Worm (Caenorhabditis elegans) whole organism, L1 larva: Measurements from ENCODE around the gene Y73B6BL.288.
"Not testable (repeated sequence)": the region's sequence is repeated elsewhere in the genome, so short reads cannot be mapped to it uniquely, and the experiment has no call there.

Experiments used
- C04F5.9 ChIP-seq: sonication (generic microtip); optimal IDR thresholded peaks from 2 replicates; lab custom pipeline; 2016; ENCODE audit warnings: missing genetic modification characterization, missing compliant biosample characterization
- aly-2 ChIP-seq: fragments of 150-350 bp; optimal IDR thresholded peaks from 2 replicates; lab custom pipeline; 2014; ENCODE audit warnings: missing biosample characterization, missing genetic modification characterization
- ama-1 ChIP-seq: fragments of 150-350 bp; optimal IDR thresholded peaks from 2 replicates; lab custom pipeline; 2014
- ceh-88 ChIP-seq: fragments of 200-800 bp; sonication (Bioruptor generic); IDR thresholded peaks from 2 replicates; pipeline ENCODE4 v1.3.6; 2022; ENCODE audit warnings: missing genetic modification characterization, missing compliant biosample characterization
- ces-1 ChIP-seq: fragments of 150-350 bp; optimal IDR thresholded peaks from 2 replicates; lab custom pipeline; 2014; ENCODE audit warnings: missing biosample characterization, missing genetic modification reagents, missing genetic modification characterization
- dsc-1 ChIP-seq: sonication (generic microtip); optimal IDR thresholded peaks from 2 replicates; lab custom pipeline; 2016; ENCODE audit warnings: mild to moderate bottlenecking, missing genetic modification characterization, missing compliant biosample characterization
- efl-1 ChIP-seq, 4 experiments: fragments of 150-350 bp; optimal IDR thresholded peaks in 3 of 4; peaks in 1 of 4; 1 replicate in 1 of 4; 2 replicates in 3 of 4; lab custom pipeline; 2014; ENCODE audit warnings: missing biosample characterization in 2 of 4, missing genetic modification characterization in 2 of 4, missing genetic modification reagents in 2 of 4
- egl-27 ChIP-seq, 2 experiments: fragments of 150-350 bp in 1 of 2; sonication (generic microtip); optimal IDR thresholded peaks; 3 replicates each; lab custom pipeline; 2017 to 2018; ENCODE audit warnings: missing biosample characterization in 2 of 2, missing genetic modification characterization in 2 of 2, missing genetic modification reagents in 2 of 2
- elt-3 ChIP-seq, 6 experiments: fragments of 150-350 bp in 1 of 6; sonication (generic microtip); optimal IDR thresholded peaks; 2 replicates each; lab custom pipeline; 2017 to 2018; ENCODE audit warnings: missing biosample characterization in 6 of 6, missing genetic modification characterization in 6 of 6, inconsistent platforms in 1 of 6
- fkh-4 ChIP-seq: sonication (generic microtip); optimal IDR thresholded peaks from 2 replicates; lab custom pipeline; 2016; ENCODE audit warnings: missing compliant biosample characterization, missing genetic modification characterization, borderline replicate concordance
- fos-1 ChIP-seq: fragments of 150-350 bp; optimal IDR thresholded peaks from 2 replicates; lab custom pipeline; 2014; ENCODE audit warnings: missing biosample characterization, missing genetic modification characterization
- hpl-2 ChIP-seq: fragments of 150-350 bp; optimal IDR thresholded peaks from 2 replicates; lab custom pipeline; 2014; ENCODE audit warnings: missing biosample characterization, missing genetic modification reagents, missing genetic modification characterization
- isw-1 ChIP-seq: fragments of 200-800 bp; sonication (Bioruptor generic); IDR thresholded peaks from 2 replicates; pipeline ENCODE4 v1.3.6; 2022; ENCODE audit warnings: missing genetic modification characterization, missing compliant biosample characterization
- jun-1 ChIP-seq: fragments of 150-350 bp; optimal IDR thresholded peaks from 2 replicates; lab custom pipeline; 2014; ENCODE audit warnings: missing biosample characterization, missing genetic modification reagents, missing genetic modification characterization
- lin-13 ChIP-seq: fragments of 150-350 bp; optimal IDR thresholded peaks from 2 replicates; lab custom pipeline; 2014; ENCODE audit warnings: missing biosample characterization, missing genetic modification reagents, missing genetic modification characterization
- lin-14 ChIP-seq: fragments of 200-800 bp; sonication (Bioruptor generic); optimal IDR thresholded peaks from 2 replicates; lab custom pipeline; 2018; ENCODE audit warnings: mild to moderate bottlenecking, missing genetic modification characterization, moderate library complexity, missing compliant biosample characterization
- lin-15B ChIP-seq: fragments of 150-350 bp; sonication (generic microtip); optimal IDR thresholded peaks from 3 replicates; lab custom pipeline; 2014; ENCODE audit warnings: missing biosample characterization, missing genetic modification characterization
- lin-35 ChIP-seq, 2 experiments: fragments of 150-350 bp; optimal IDR thresholded peaks; 2 replicates each; lab custom pipeline; 2014; ENCODE audit warnings: missing biosample characterization in 2 of 2, missing genetic modification characterization in 2 of 2, missing genetic modification reagents in 2 of 2
- lin-39 ChIP-seq: fragments of 150-350 bp; optimal IDR thresholded peaks from 2 replicates; lab custom pipeline; 2014; ENCODE audit warnings: missing biosample characterization, missing genetic modification reagents, missing genetic modification characterization
- lir-3 ChIP-seq: sonication (generic microtip); optimal IDR thresholded peaks from 2 replicates; lab custom pipeline; 2016; ENCODE audit warnings: mild to moderate bottlenecking, missing genetic modification characterization, moderate library complexity, missing compliant biosample characterization; ENCODE audit not compliant: poor library complexity
- mdl-1 ChIP-seq, 2 experiments: fragments of 150-350 bp; optimal IDR thresholded peaks; 2 replicates each; lab custom pipeline; 2014 to 2017; ENCODE audit warnings: missing biosample characterization in 2 of 2, missing genetic modification characterization in 2 of 2, inconsistent platforms in 1 of 2
- mep-1 ChIP-seq: fragments of 150-350 bp; optimal IDR thresholded peaks from 2 replicates; lab custom pipeline; 2014; ENCODE audit warnings: missing biosample characterization, missing genetic modification characterization
- nhr-12 ChIP-seq: sonication (generic microtip); optimal IDR thresholded peaks from 2 replicates; lab custom pipeline; 2017; ENCODE audit warnings: missing biosample characterization, missing genetic modification characterization
- nhr-20 ChIP-seq: sonication (generic microtip); optimal IDR thresholded peaks from 2 replicates; lab custom pipeline; 2016; ENCODE audit warnings: mild to moderate bottlenecking, missing genetic modification characterization, missing compliant biosample characterization
- nhr-47 ChIP-seq: sonication (generic microtip); optimal IDR thresholded peaks from 2 replicates; lab custom pipeline; 2016; ENCODE audit warnings: mild to moderate bottlenecking, missing genetic modification characterization, moderate library complexity, missing compliant biosample characterization
- nhr-71 ChIP-seq: sonication (generic microtip); optimal IDR thresholded peaks from 2 replicates; lab custom pipeline; 2016; ENCODE audit warnings: mild to moderate bottlenecking, missing genetic modification characterization, moderate library complexity, missing compliant biosample characterization
- nhr-76 ChIP-seq: sonication (generic microtip); optimal IDR thresholded peaks from 2 replicates; lab custom pipeline; 2017; ENCODE audit warnings: missing biosample characterization, missing genetic modification characterization
- nhr-77 ChIP-seq: fragments of 150-350 bp; optimal IDR thresholded peaks from 2 replicates; lab custom pipeline; 2014; ENCODE audit warnings: missing biosample characterization, missing genetic modification characterization
- nhr-84 ChIP-seq: sonication (generic microtip); optimal IDR thresholded peaks from 2 replicates; lab custom pipeline; 2017; ENCODE audit warnings: missing biosample characterization, missing genetic modification characterization
- nhr-90 ChIP-seq: sonication (generic microtip); optimal IDR thresholded peaks from 2 replicates; lab custom pipeline; 2016; ENCODE audit warnings: mild to moderate bottlenecking, missing genetic modification characterization, missing compliant biosample characterization; ENCODE audit not compliant: poor library complexity
- pag-3 ChIP-seq: sonication (generic microtip); optimal IDR thresholded peaks from 2 replicates; lab custom pipeline; 2017; ENCODE audit warnings: missing genetic modification characterization, mild to moderate bottlenecking, missing compliant biosample characterization, antibody characterized with exemption, borderline replicate concordance; ENCODE audit not compliant: insufficient read depth
- pqm-1 ChIP-seq: sonication (generic microtip); optimal IDR thresholded peaks from 3 replicates; lab custom pipeline; 2017; ENCODE audit warnings: missing biosample characterization, missing genetic modification characterization
- rnt-1 ChIP-seq: sonication (generic microtip); optimal IDR thresholded peaks from 2 replicates; lab custom pipeline; 2016; ENCODE audit warnings: mild to moderate bottlenecking, missing genetic modification characterization, moderate library complexity, missing compliant biosample characterization
- skn-1 ChIP-seq: fragments of 150-350 bp; optimal IDR thresholded peaks from 2 replicates; lab custom pipeline; 2014; ENCODE audit warnings: missing biosample characterization, missing genetic modification characterization
- snpc-4 ChIP-seq: fragments of 150-350 bp; optimal IDR thresholded peaks from 2 replicates; lab custom pipeline; 2014; ENCODE audit warnings: missing biosample characterization, missing genetic modification characterization
- sox-4 ChIP-seq: sonication (generic microtip); optimal IDR thresholded peaks from 2 replicates; lab custom pipeline; 2016; ENCODE audit warnings: missing genetic modification characterization, missing compliant biosample characterization
- sptf-1 ChIP-seq: fragments of 150-350 bp; optimal IDR thresholded peaks from 2 replicates; lab custom pipeline; 2014; ENCODE audit warnings: missing biosample characterization, missing genetic modification characterization
- swsn-7 ChIP-seq: sonication (generic microtip); optimal IDR thresholded peaks from 2 replicates; lab custom pipeline; 2016; ENCODE audit warnings: missing genetic modification characterization, missing compliant biosample characterization
- tlp-1 ChIP-seq: fragments of 150-350 bp; optimal IDR thresholded peaks from 2 replicates; lab custom pipeline; 2014; ENCODE audit warnings: missing biosample characterization, missing genetic modification characterization
- unc-130 ChIP-seq: fragments of 150-350 bp; optimal IDR thresholded peaks from 2 replicates; lab custom pipeline; 2017; ENCODE audit warnings: missing biosample characterization, missing genetic modification characterization, inconsistent platforms
- unc-98 ChIP-seq: fragments of 200-800 bp; sonication (Bioruptor generic); IDR thresholded peaks from 2 replicates; pipeline ENCODE4 v1.3.6; 2022; ENCODE audit warnings: missing genetic modification characterization, missing compliant biosample characterization
- vab-15 ChIP-seq: sonication (generic microtip); optimal IDR thresholded peaks from 2 replicates; lab custom pipeline; 2017; ENCODE audit warnings: missing genotype, mild to moderate bottlenecking, missing genetic modification characterization, missing compliant biosample characterization
- ztf-11 ChIP-seq, 2 experiments: sonication (generic microtip); optimal IDR thresholded peaks; 2 replicates each; lab custom pipeline; 2016 to 2017; ENCODE audit warnings: missing genetic modification characterization in 2 of 2, missing biosample characterization in 1 of 2, missing compliant biosample characterization in 1 of 2

Y73B6BL.288 gene

DNA sequence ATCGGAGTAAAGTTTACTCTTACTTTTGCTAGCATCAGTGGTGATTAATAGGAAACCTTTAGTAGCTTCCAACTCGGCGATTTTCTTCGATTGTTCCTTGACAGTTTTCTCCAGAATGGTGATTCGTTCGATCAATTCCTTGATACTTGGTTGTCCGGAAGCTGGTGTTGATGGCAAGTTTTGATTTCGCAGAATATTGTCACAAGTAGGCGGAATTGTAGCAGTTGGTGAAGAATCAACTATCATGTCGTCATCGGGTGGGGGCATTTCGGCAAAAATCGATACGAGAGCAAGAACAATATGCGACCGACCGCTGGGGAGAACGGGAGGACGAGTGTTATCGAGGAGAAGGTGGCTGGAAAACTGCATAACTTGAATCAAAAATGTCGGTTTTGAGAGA is 4.9 kb upstream of the Y73B6BL.288 start, which contains the start of gene Y73B6BL.289:
Gene Y73B6BL.289 (plus strand): TSS at position 301 of the 400 bp plus-strand sequence.
- not testable (repeated sequence) for TF ChIP-seq mdl-1 (tag; optimal IDR thresholded peaks at IDR 0.05; lab: Kevin White, UChicago); lin-35 (GFP tag; optimal IDR thresholded peaks at IDR 0.05; lab: Kevin White, UChicago); hpl-2

DNA sequence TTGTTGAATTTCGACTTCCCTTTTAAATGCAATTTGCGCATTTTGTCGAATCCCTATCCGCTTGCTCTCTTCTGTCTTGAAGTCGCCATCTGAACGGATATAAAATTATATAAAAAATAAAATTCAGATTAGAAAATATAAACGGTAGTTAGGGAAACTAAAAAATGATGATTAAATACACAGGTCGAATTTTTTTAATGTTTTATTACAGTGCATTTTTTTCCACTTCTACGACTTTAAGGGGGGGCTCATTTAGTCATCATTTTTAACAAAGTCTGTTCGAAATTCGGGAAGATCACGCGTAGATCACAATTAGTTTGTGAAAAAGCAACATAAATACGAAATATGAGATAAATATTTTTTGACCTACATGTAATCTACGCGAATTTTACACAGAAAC is 545 bp upstream of the Y73B6BL.288 start, which contains the start of gene Y73B6BL.14:
Gene Y73B6BL.14 (minus strand): TSS at position 101 of the 400 bp plus-strand sequence.
- TF ChIP-seq lin-14 (GFP tag; lab: Kevin White, UChicago), result peak; percentile 3
- no peak for TF ChIP-seq nhr-71 (tag; lab: Kevin White, UChicago)

DNA sequence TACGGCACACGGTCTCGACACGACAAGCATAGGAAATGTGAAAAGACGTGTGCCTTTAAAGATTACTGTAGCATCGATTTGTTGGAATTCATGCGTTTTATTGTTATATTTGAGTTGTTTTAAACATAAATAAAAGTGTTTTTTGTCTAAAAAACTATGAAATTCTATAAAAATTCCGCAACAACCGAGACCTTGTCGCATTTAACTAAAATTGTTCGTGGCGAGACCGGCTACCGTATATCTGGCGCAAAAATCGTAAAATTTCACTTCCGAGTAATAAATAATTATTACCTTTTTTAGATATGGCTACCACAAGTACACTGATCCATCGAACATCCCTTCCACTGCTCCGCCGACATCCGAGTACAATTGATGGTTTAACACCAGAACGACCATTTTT is 5.0 kb downstream of the Y73B6BL.288 start, which contains the start of gene ipla-6:
Gene ipla-6 (plus strand): TSS at position 301 of the 400 bp plus-strand sequence.
- TF ChIP-seq swsn-7 (tag; lab: Kevin White, UChicago) (no peak), mep-1 (no peak), snpc-4 (tag; lab: Kevin White, UChicago) (no peak), sptf-1 (no peak), nhr-77 (no peak), ceh-88 (GFP tag; lab: Robert Waterston, UW) (no peak), tlp-1 (tag; lab: Kevin White, UChicago) (no peak), fkh-4 (tag; lab: Kevin White, UChicago) (no peak), unc-130 (tag; lab: Kevin White, UChicago) (no peak), efl-1 (optimal IDR thresholded peaks at IDR 0.05; lab: Kevin White, UChicago) (no peak), efl-1 (GFP tag; optimal IDR thresholded peaks at IDR 0.05 in 1 of 2; lab: Kevin White, UChicago) (no peak), fos-1 (tag; lab: Kevin White, UChicago) (no peak), nhr-12 (tag; lab: Kevin White, UChicago) (no peak), mdl-1 (tag; optimal IDR thresholded peaks at IDR 0.05; lab: Kevin White, UChicago) (no peak), hpl-2 (no peak), rnt-1 (tag; lab: Kevin White, UChicago) (no peak)
- TF ChIP-seq, all 84 proteins: peak for 0

DNA sequence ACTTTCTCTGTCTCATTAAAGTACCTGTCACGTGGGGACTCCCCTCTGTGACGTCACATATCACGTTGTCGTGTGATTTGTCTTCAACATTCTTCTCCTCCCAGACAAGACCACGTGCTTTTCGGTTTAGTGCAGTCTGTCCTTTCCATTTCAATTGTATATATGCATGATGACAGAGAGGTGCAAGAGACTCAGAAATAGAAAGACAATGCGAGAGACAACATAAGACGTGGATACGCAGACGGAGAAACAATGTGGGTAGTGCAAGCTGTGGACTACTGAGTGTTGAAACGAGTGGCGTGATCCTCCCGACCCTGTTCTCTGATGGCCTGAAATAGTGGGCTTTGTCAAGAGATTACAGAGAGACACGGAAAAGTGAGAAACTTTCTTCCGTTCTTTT is 5.6 kb downstream of the Y73B6BL.288 start:
- TF ChIP-seq efl-1 (optimal IDR thresholded peaks at IDR 0.05; lab: Kevin White, UChicago) (peak; percentile 85 to 89), efl-1 (GFP tag; optimal IDR thresholded peaks at IDR 0.05 in 1 of 2; lab: Kevin White, UChicago) (peak; percentile 72 to 97), skn-1 (tag; lab: Kevin White, UChicago) (peak; percentile 94), ces-1 (GFP tag; lab: Kevin White, UChicago) (no peak), nhr-76 (tag; lab: Kevin White, UChicago) (no peak), lin-35 (GFP tag; optimal IDR thresholded peaks at IDR 0.05; lab: Kevin White, UChicago) (peak; percentile 73 to 93), pag-3 (tag; lab: Kevin White, UChicago) (no peak), lin-39 (tag; lab: Kevin White, UChicago) (peak; percentile 94), nhr-47 (tag; lab: Kevin White, UChicago) (peak; percentile 97), fos-1 (tag; lab: Kevin White, UChicago) (peak; percentile 46), vab-15 (tag; lab: Kevin White, UChicago) (peak; percentile 84), lin-14 (GFP tag; lab: Kevin White, UChicago) (peak; percentile 99), isw-1 (GFP tag; lab: Robert Waterston, UW) (peak; percentile 70), tlp-1 (tag; lab: Kevin White, UChicago) (no peak), mdl-1 (tag; optimal IDR thresholded peaks at IDR 0.05; lab: Kevin White, UChicago) (peak; percentile 32 to 100), sox-4 (peak; percentile 87), ama-1 (peak; percentile 66), jun-1 (tag; lab: Kevin White, UChicago) (peak; percentile 90), ceh-88 (GFP tag; lab: Robert Waterston, UW) (peak; percentile 85), lin-15B (tag; lab: Kevin White, UChicago) (peak; percentile 22), fkh-4 (tag; lab: Kevin White, UChicago) (peak; percentile 61), unc-98 (GFP tag; lab: Robert Waterston, UW) (peak; percentile 64; the same call in 1 of the 2 replicates), nhr-20 (tag; lab: Kevin White, UChicago) (peak; percentile 99), lir-3 (tag; lab: Kevin White, UChicago) (peak; percentile 90), nhr-90 (tag; lab: Kevin White, UChicago) (peak; percentile 97), elt-3 (tag; optimal IDR thresholded peaks at IDR 0.05; lab: Kevin White, UChicago) (peak in 3 of 6 experiments; percentile 49 to 97 (median 92)), mep-1 (peak; percentile 99), aly-2 (tag; lab: Kevin White, UChicago) (no peak), nhr-84 (no peak), ztf-11 (tag; optimal IDR thresholded peaks at IDR 0.05; lab: Kevin White, UChicago) (peak in 1 of 2 experiments; percentile 95), dsc-1 (tag; lab: Kevin White, UChicago) (peak; percentile 85), pqm-1 (tag; lab: Kevin White, UChicago) (no peak), C04F5.9 (tag; lab: Kevin White, UChicago) (peak; percentile 83), hpl-2 (peak; percentile 74), egl-27 (tag; optimal IDR thresholded peaks at IDR 0.05; lab: Kevin White, UChicago) (peak; percentile 40 to 58), lin-13 (peak; percentile 87)
